Fruit fly (Drosophila melanogaster) whole organism, embryonic: ENCODE data around the gene Pnn.
A peak's percentile ranks its signal among the peaks of the same experiment; 100 is the strongest.

ENCODE experiments used
- Blimp-1 ChIP-seq: fragments of 200-800 bp; sonication (Bioruptor generic); optimal IDR thresholded peaks from 3 replicates; lab custom pipeline; 2018; ENCODE audit warnings: missing biosample characterization, missing genetic modification characterization, mild to moderate bottlenecking, moderate library complexity, missing genetic modification reagents
- CG10979 ChIP-seq: fragments of 200-800 bp; sonication (Bioruptor generic); optimal IDR thresholded peaks from 2 replicates; lab custom pipeline; 2018; ENCODE audit warnings: missing biosample characterization, mild to moderate bottlenecking, missing genetic modification characterization, moderate library complexity
- CG11560 ChIP-seq: fragments of 200-800 bp; sonication (Bioruptor generic); IDR thresholded peaks from 3 replicates; pipeline ENCODE4 v1.3.6; 2022; ENCODE audit warnings: missing biosample characterization, missing genetic modification characterization
- CG11695 ChIP-seq: fragments of 200-800 bp; sonication (Bioruptor generic); IDR thresholded peaks from 3 replicates; pipeline ENCODE4 v1.3.6; 2022; ENCODE audit warnings: missing biosample characterization, missing genetic modification characterization
- CG12299 ChIP-seq: fragments of 200-800 bp; sonication (Bioruptor generic); optimal IDR thresholded peaks from 2 replicates; lab custom pipeline; 2018; ENCODE audit warnings: missing biosample characterization, mild to moderate bottlenecking, missing genetic modification characterization
- CG12769 ChIP-seq: fragments of 200-800 bp; sonication (Bioruptor generic); optimal IDR thresholded peaks from 2 replicates; lab custom pipeline; 2019; ENCODE audit warnings: missing biosample characterization, mild to moderate bottlenecking, missing genetic modification characterization, moderate library complexity
- CG15479 ChIP-seq: fragments of 200-800 bp; sonication (Bioruptor generic); optimal IDR thresholded peaks from 3 replicates; lab custom pipeline; 2019; ENCODE audit warnings: missing biosample characterization, mild to moderate bottlenecking, missing genetic modification characterization, moderate library complexity
- CG15514 ChIP-seq: fragments of 200-800 bp; sonication (Bioruptor generic); optimal IDR thresholded peaks from 3 replicates; lab custom pipeline; 2017; ENCODE audit warnings: missing biosample characterization, missing genetic modification characterization, mild to moderate bottlenecking, moderate library complexity, missing genetic modification reagents
- CG1603 ChIP-seq: fragments of 200-800 bp; sonication (Bioruptor generic); optimal IDR thresholded peaks from 2 replicates; lab custom pipeline; 2019; ENCODE audit warnings: missing biosample characterization, mild to moderate bottlenecking, missing genetic modification characterization, moderate library complexity
- CG17361 ChIP-seq: fragments of 200-800 bp; sonication (Bioruptor generic); IDR thresholded peaks from 3 replicates; pipeline ENCODE4 v1.3.6; 2022; ENCODE audit warnings: missing biosample characterization, missing genetic modification characterization
- CG17568 ChIP-seq: fragments of 200-800 bp; sonication (Bioruptor generic); optimal IDR thresholded peaks from 2 replicates; lab custom pipeline; 2018; ENCODE audit warnings: missing biosample characterization, mild to moderate bottlenecking, missing genetic modification characterization, moderate library complexity
- CG18619 ChIP-seq: fragments of 200-800 bp; sonication (Bioruptor generic); optimal IDR thresholded peaks from 3 replicates; lab custom pipeline; 2017; ENCODE audit warnings: missing biosample characterization, mild to moderate bottlenecking, missing genetic modification characterization
- CG2116 ChIP-seq: fragments of 200-800 bp; sonication (Bioruptor generic); optimal IDR thresholded peaks from 3 replicates; lab custom pipeline; 2018; ENCODE audit warnings: missing biosample characterization, mild to moderate bottlenecking, missing genetic modification characterization
- CG3163 ChIP-seq: fragments of 200-800 bp; sonication (Bioruptor generic); optimal IDR thresholded peaks from 3 replicates; lab custom pipeline; 2016; ENCODE audit warnings: missing biosample characterization, missing genetic modification characterization
- CG4854 ChIP-seq: fragments of 200-800 bp; sonication (Bioruptor generic); optimal IDR thresholded peaks from 2 replicates; lab custom pipeline; 2016; ENCODE audit warnings: missing biosample characterization, missing genetic modification characterization, inconsistent platforms
- CG6791 ChIP-seq: fragments of 200-800 bp; sonication (Bioruptor generic); IDR thresholded peaks from 3 replicates; pipeline ENCODE4 v1.3.6; 2022; ENCODE audit warnings: missing biosample characterization, missing genetic modification characterization; ENCODE audit not compliant: partially characterized antibody
- CG6854 ChIP-seq: fragments of 200-800 bp; sonication (Bioruptor generic); optimal IDR thresholded peaks from 3 replicates; lab custom pipeline; 2017; ENCODE audit warnings: missing biosample characterization, mild to moderate bottlenecking, missing genetic modification characterization
- CG7839 ChIP-seq: fragments of 200-800 bp; sonication (Bioruptor generic); optimal IDR thresholded peaks from 3 replicates; lab custom pipeline; 2018; ENCODE audit warnings: missing biosample characterization, mild to moderate bottlenecking, missing genetic modification characterization, moderate library complexity
- CG8478 ChIP-seq: fragments of >200 bp; optimal IDR thresholded peaks from 2 replicates; lab custom pipeline; 2018
- CG9609 ChIP-seq: fragments of 200-800 bp; sonication (Bioruptor generic); optimal IDR thresholded peaks from 3 replicates; lab custom pipeline; 2016; ENCODE audit warnings: missing biosample characterization, missing genetic modification characterization
- Camta ChIP-seq: fragments of 200-800 bp; sonication (Bioruptor generic); optimal IDR thresholded peaks from 2 replicates; lab custom pipeline; 2016; ENCODE audit warnings: missing biosample characterization, missing genetic modification characterization
- Doc3 ChIP-seq: fragments of 200-800 bp; sonication (Bioruptor generic); IDR thresholded peaks from 3 replicates; pipeline ENCODE4 v1.3.6; 2022; ENCODE audit warnings: missing biosample characterization, missing genetic modification characterization; ENCODE audit not compliant: partially characterized antibody
- Ets97D ChIP-seq: fragments of 200-800 bp; sonication (Bioruptor generic); optimal IDR thresholded peaks from 3 replicates; lab custom pipeline; 2016; ENCODE audit warnings: missing biosample characterization, missing genetic modification characterization
- Hand ChIP-seq: fragments of 200-800 bp; sonication (Bioruptor generic); optimal IDR thresholded peaks from 2 replicates; lab custom pipeline; 2017; ENCODE audit warnings: mild to moderate bottlenecking, missing biosample characterization, missing genetic modification reagents, missing genetic modification characterization
- Hmr ChIP-seq: fragments of 200-800 bp; sonication (Bioruptor generic); optimal IDR thresholded peaks from 3 replicates; lab custom pipeline; 2017; ENCODE audit warnings: mild to moderate bottlenecking, missing biosample characterization, missing genetic modification reagents, missing genetic modification characterization
- Hsf ChIP-seq: fragments of 200-800 bp; sonication (Bioruptor generic); optimal IDR thresholded peaks from 3 replicates; lab custom pipeline; 2016; ENCODE audit warnings: missing biosample characterization, missing genetic modification characterization
- Max ChIP-seq: fragments of 200-800 bp; sonication (Bioruptor generic); optimal IDR thresholded peaks from 2 replicates; lab custom pipeline; 2016; ENCODE audit warnings: missing biosample characterization, mild to moderate bottlenecking, missing genetic modification characterization
- PHDP ChIP-seq: fragments of 200-800 bp; sonication (Bioruptor generic); optimal IDR thresholded peaks from 3 replicates; lab custom pipeline; 2018; ENCODE audit warnings: missing biosample characterization, mild to moderate bottlenecking, missing genetic modification characterization, moderate library complexity
- Pdp1 ChIP-seq, 2 experiments: fragments of 200-800 bp; sonication (Bioruptor generic); optimal IDR thresholded peaks; 3 replicates each; lab custom pipeline; 2016; ENCODE audit warnings: missing biosample characterization in 2 of 2, missing genetic modification characterization in 2 of 2, mild to moderate bottlenecking in 1 of 2, moderate library complexity in 1 of 2
- Sox100B ChIP-seq: fragments of 200-800 bp; sonication (Bioruptor generic); optimal IDR thresholded peaks from 3 replicates; lab custom pipeline; 2018; ENCODE audit warnings: missing biosample characterization, mild to moderate bottlenecking, missing genetic modification characterization
- Xbp1 ChIP-seq: fragments of 200-800 bp; sonication (Bioruptor generic); optimal IDR thresholded peaks from 3 replicates; lab custom pipeline; 2016; ENCODE audit warnings: missing biosample characterization, mild to moderate bottlenecking, missing genetic modification characterization
- abd-A ChIP-seq: fragments of 200-800 bp; sonication (Bioruptor generic); optimal IDR thresholded peaks from 3 replicates; lab custom pipeline; 2019; ENCODE audit warnings: missing biosample characterization, mild to moderate bottlenecking, missing genetic modification characterization, moderate library complexity
- az2 ChIP-seq: fragments of 200-800 bp; sonication (Bioruptor generic); optimal IDR thresholded peaks from 3 replicates; lab custom pipeline; 2016; ENCODE audit warnings: missing biosample characterization, missing genetic modification characterization
- cg ChIP-seq: fragments of 200-800 bp; sonication (Bioruptor generic); optimal IDR thresholded peaks from 3 replicates; lab custom pipeline; 2019; ENCODE audit warnings: missing biosample characterization, mild to moderate bottlenecking, missing genetic modification characterization, moderate library complexity
- chm ChIP-seq: fragments of 200-800 bp; sonication (Bioruptor generic); IDR thresholded peaks from 2 replicates; pipeline ENCODE4 v1.3.6; 2022; ENCODE audit warnings: missing biosample characterization, missing genetic modification characterization
- fd64A ChIP-seq: fragments of 200-800 bp; sonication (Bioruptor generic); optimal IDR thresholded peaks from 3 replicates; lab custom pipeline; 2018; ENCODE audit warnings: missing biosample characterization, mild to moderate bottlenecking, missing genetic modification characterization
- gcm ChIP-seq: fragments of 200-800 bp; sonication (Bioruptor generic); optimal IDR thresholded peaks from 2 replicates; lab custom pipeline; 2019; ENCODE audit warnings: missing biosample characterization, mild to moderate bottlenecking, missing genetic modification characterization, moderate library complexity
- insv ChIP-seq, 2 experiments: fragments of 200-800 bp; sonication (Bioruptor generic); optimal IDR thresholded peaks; 3 replicates each; lab custom pipeline; 2016 to 2018; ENCODE audit warnings: missing biosample characterization in 2 of 2, missing genetic modification characterization in 2 of 2
- kah ChIP-seq: fragments of 200-800 bp; sonication (Bioruptor generic); optimal IDR thresholded peaks from 2 replicates; lab custom pipeline; 2018; ENCODE audit warnings: missing biosample characterization, mild to moderate bottlenecking, missing genetic modification characterization
- kay ChIP-seq: fragments of 200-800 bp; sonication (Bioruptor generic); optimal IDR thresholded peaks from 2 replicates; lab custom pipeline; 2016; ENCODE audit warnings: missing biosample characterization, missing genetic modification characterization
- luna ChIP-seq: fragments of 200-800 bp; sonication (Bioruptor generic); optimal IDR thresholded peaks from 2 replicates; lab custom pipeline; 2016; ENCODE audit warnings: missing biosample characterization, missing genetic modification characterization
- onecut ChIP-seq: fragments of 200-800 bp; sonication (Bioruptor generic); IDR thresholded peaks from 2 replicates; pipeline ENCODE4 v1.3.6; 2022; ENCODE audit warnings: missing biosample characterization, missing genetic modification characterization
- sr ChIP-seq: fragments of 200-800 bp; sonication (Bioruptor generic); IDR thresholded peaks from 3 replicates; pipeline ENCODE4 v1.3.6; 2022; ENCODE audit warnings: missing biosample characterization, missing genetic modification characterization
- tap ChIP-seq: fragments of 200-800 bp; optimal IDR thresholded peaks from 3 replicates; lab custom pipeline; 2019; ENCODE audit warnings: missing biosample characterization, mild to moderate bottlenecking, missing genetic modification characterization, moderate library complexity
- tna ChIP-seq: fragments of 200-800 bp; sonication (Bioruptor generic); IDR thresholded peaks from 2 replicates; pipeline ENCODE4 v1.3.6; 2022; ENCODE audit warnings: missing biosample characterization, missing genetic modification characterization; ENCODE audit not compliant: partially characterized antibody

The Pnn gene

dm6 chr3R:9702567-9702966, 38.1 kb upstream of the Pnn start (continued):
- TF ChIP-seq Xbp1 (GFP tag; lab: Kevin White, UChicago) (peak; percentile 89), CG10979 (tag; lab: Kevin White, UChicago) (peak; percentile 84), tna (GFP tag; lab: Robert Waterston, UW) (no peak), luna (GFP tag; lab: Kevin White, UChicago) (peak; percentile 44), CG17568 (GFP tag; lab: Kevin White, UChicago) (peak; percentile 93), CG12299 (tag; lab: Kevin White, UChicago) (peak; percentile 86), Max (GFP tag; lab: Kevin White, UChicago) (peak; percentile 83), tap (tag; lab: Kevin White, UChicago) (peak; percentile 92), Sox100B (GFP tag; lab: Kevin White, UChicago) (peak; percentile 86), CG9609 (peak; percentile 61), CG7839 (tag; lab: Kevin White, UChicago) (peak; percentile 93), PHDP (tag; lab: Kevin White, UChicago) (peak; percentile 95), Ets97D (GFP tag; lab: Kevin White, UChicago) (peak; percentile 69), Hsf (GFP tag; lab: Kevin White, UChicago) (peak; percentile 89), CG6854 (GFP tag; lab: Kevin White, UChicago) (peak; percentile 84), Camta (peak; percentile 82), chm (GFP tag; lab: Robert Waterston, UW) (no peak), CG6791 (GFP tag; lab: Robert Waterston, UW) (no peak)

dm6 chr3R:9703273-9703672, 37.4 kb upstream of the Pnn start:
- TF ChIP-seq sr (GFP tag; lab: Robert Waterston, UW) (no peak), CG12769 (peak; percentile 9), Blimp-1 (peak; percentile 75), CG11695 (GFP tag; lab: Robert Waterston, UW) (no peak)
- TF ChIP-seq, all 482 proteins: peak for 2

dm6 chr3R:9704183-9705007, 36.3 kb upstream of the Pnn start:
- TF ChIP-seq CG1603 (tag; lab: Kevin White, UChicago) (no peak), CG3163 (GFP tag; lab: Kevin White, UChicago) (peak; percentile 10), CG15479 (GFP tag; lab: Kevin White, UChicago) (peak; percentile 91), onecut (GFP tag; lab: Robert Waterston, UW) (peak; percentile 88), cg (peak; percentile 98), insv (GFP tag; optimal IDR thresholded peaks at IDR 0.05; lab: Kevin White, UChicago) (no peak), CG6854 (GFP tag; lab: Kevin White, UChicago) (no peak), abd-A (tag; lab: Kevin White, UChicago) (peak; percentile 89), PHDP (tag; lab: Kevin White, UChicago) (no peak), CG17361 (no peak), Hmr (GFP tag; lab: Kevin White, UChicago) (peak; percentile 66), CG15514 (GFP tag; lab: Kevin White, UChicago) (peak; percentile 7), fd64A (peak; percentile 25), CG2116 (GFP tag; lab: Kevin White, UChicago) (no peak), CG18619 (peak; percentile 15), Pdp1 (GFP tag; optimal IDR thresholded peaks at IDR 0.05; lab: Kevin White, UChicago) (peak in 1 of 2 experiments; percentile 82), CG8478 (lab: Kevin White, UChicago) (peak; percentile 81), Hand (no peak), Doc3 (GFP tag; lab: Robert Waterston, UW) (no peak), kah (GFP tag; lab: Kevin White, UChicago) (peak; percentile 62), gcm (GFP tag; lab: Kevin White, UChicago) (peak; percentile 43), kay (peak; percentile 40), az2 (GFP tag; lab: Kevin White, UChicago) (no peak), CG4854 (no peak), CG11560 (tag; lab: Robert Waterston, UW) (no peak)
